Worm (Caenorhabditis elegans) whole organism, L4/young adult: ENCODE results near the gene K02E7.11.

Experiments used
- W03F9.2 ChIP-seq: fragments of 150-350 bp; optimal IDR thresholded peaks from 2 replicates; lab custom pipeline; 2014; ENCODE audit warnings: missing biosample characterization, missing genetic modification characterization
- dao-5 ChIP-seq: sonication (generic microtip); optimal IDR thresholded peaks from 2 replicates; lab custom pipeline; 2016; ENCODE audit warnings: missing genotype, missing genetic modification characterization, moderate library complexity, missing compliant biosample characterization
- him-1 ChIP-seq: sonication (generic microtip); optimal IDR thresholded peaks from 2 replicates; lab custom pipeline; 2016; ENCODE audit warnings: missing genotype, missing genetic modification reagents, missing genetic modification characterization, missing compliant biosample characterization

DNA sequence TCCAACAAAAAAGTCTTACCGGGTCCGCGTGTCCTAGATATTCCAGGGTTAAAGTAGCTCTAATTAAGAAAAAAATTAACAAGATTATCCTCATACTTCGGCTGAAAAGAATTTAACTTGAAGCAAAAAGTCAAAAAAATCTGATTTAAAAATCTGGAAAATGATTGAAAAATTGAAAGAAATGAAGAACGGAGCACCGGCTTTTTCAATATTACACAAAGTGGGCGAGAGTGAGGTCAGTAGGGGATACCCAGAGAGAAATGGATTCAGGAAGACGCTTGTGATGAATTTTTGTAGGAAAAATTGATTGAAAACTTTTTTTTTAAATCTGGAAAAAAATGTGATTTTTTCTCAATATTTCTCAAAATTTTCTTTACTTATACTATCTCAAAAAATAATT, 25.4 kb upstream of the K02E7.11 start, which contains the start of gene pho-14:
- TF ChIP-seq him-1 (tag; lab: Kevin White, UChicago), result no peak
- no peak for TF ChIP-seq dao-5 (tag; lab: Kevin White, UChicago)
- TF ChIP-seq W03F9.2 (tag; lab: Kevin White, UChicago), result no peak
